Worm (Caenorhabditis elegans) whole organism, young adult: ENCODE data around the gene snf-10.
A peak's percentile ranks its signal among the peaks of the same experiment; 100 is the strongest.

Experiments used
- B0261.1 ChIP-seq: sonication (generic microtip); optimal IDR thresholded peaks from 2 replicates; lab custom pipeline; 2016; ENCODE audit warnings: mild to moderate bottlenecking, missing genetic modification characterization, moderate library complexity, missing compliant biosample characterization
- C17E4.6 ChIP-seq: fragments of 200-800 bp; sonication (Bioruptor generic); IDR thresholded peaks from 2 replicates; pipeline ENCODE4 v1.3.6; 2022; ENCODE audit warnings: missing genetic modification reagents, missing genetic modification characterization, missing compliant biosample characterization
- F49E8.2 ChIP-seq: sonication (generic microtip); optimal IDR thresholded peaks from 3 replicates; lab custom pipeline; 2017; ENCODE audit warnings: missing genetic modification characterization, mild to moderate bottlenecking, missing compliant biosample characterization, antibody characterized with exemption, moderate library complexity; ENCODE audit not compliant: insufficient read depth
- F57A8.1 ChIP-seq: fragments of 200-800 bp; sonication (Bioruptor generic); optimal IDR thresholded peaks from 2 replicates; lab custom pipeline; 2018; ENCODE audit warnings: mild to moderate bottlenecking, missing genetic modification characterization, moderate library complexity, missing compliant biosample characterization
- T26A5.8 ChIP-seq: sonication (generic microtip); optimal IDR thresholded peaks from 2 replicates; lab custom pipeline; 2016; ENCODE audit warnings: missing genetic modification characterization, missing compliant biosample characterization
- Y53G8AR.9 ChIP-seq: fragments of 200-800 bp; sonication (Bioruptor generic); conservative IDR thresholded peaks from 2 replicates; pipeline ENCODE4 v1.3.6; 2022; ENCODE audit warnings: missing genetic modification reagents, missing genetic modification characterization, missing compliant biosample characterization
- Y56A3A.18 ChIP-seq: fragments of 200-800 bp; sonication (Bioruptor generic); IDR thresholded peaks from 2 replicates; pipeline ENCODE4 v1.3.6; 2022; ENCODE audit warnings: missing genetic modification reagents, missing genetic modification characterization, missing compliant biosample characterization
- Y95B8A.8 ChIP-seq: fragments of 200-800 bp; sonication (Bioruptor generic); IDR thresholded peaks from 2 replicates; pipeline ENCODE4 v1.3.6; 2022; ENCODE audit warnings: missing genetic modification reagents, missing genetic modification characterization, missing compliant biosample characterization
- akir-1 ChIP-seq: fragments of 200-800 bp; sonication (Bioruptor generic); optimal IDR thresholded peaks from 2 replicates; lab custom pipeline; 2018; ENCODE audit warnings: mild to moderate bottlenecking, missing genetic modification characterization, moderate library complexity, missing compliant biosample characterization
- aptf-3 ChIP-seq: fragments of 200-800 bp; sonication (Bioruptor generic); IDR thresholded peaks from 2 replicates; pipeline ENCODE4 v1.3.6; 2022; ENCODE audit warnings: missing genetic modification characterization, missing compliant biosample characterization
- attf-3 ChIP-seq: fragments of 200-800 bp; sonication (Bioruptor generic); conservative IDR thresholded peaks from 2 replicates; pipeline ENCODE4 v1.3.6; 2022; ENCODE audit warnings: missing genetic modification reagents, missing genetic modification characterization, missing compliant biosample characterization
- attf-6 ChIP-seq: fragments of 200-800 bp; sonication (Bioruptor generic); IDR thresholded peaks from 2 replicates; pipeline ENCODE4 v1.3.6; 2022; ENCODE audit warnings: missing genetic modification reagents, missing genetic modification characterization, missing compliant biosample characterization
- cebp-1 ChIP-seq, 2 experiments: fragments of 200-800 bp in 1 of 2; sonication (Bioruptor generic) in 1 of 2; sonication (generic microtip) in 1 of 2; IDR thresholded peaks in 1 of 2; optimal IDR thresholded peaks in 1 of 2; 2 replicates each; pipeline versions ENCODE4 v1.3.6 to Lab custom; 2017 to 2022; ENCODE audit warnings: missing compliant biosample characterization in 2 of 2, missing genetic modification characterization in 2 of 2, mild to moderate bottlenecking in 1 of 2, missing genetic modification reagents in 1 of 2, moderate library complexity in 1 of 2
- ceh-100 ChIP-seq: fragments of 200-800 bp; sonication (Bioruptor generic); IDR thresholded peaks from 2 replicates; pipeline ENCODE4 v1.3.6; 2022; ENCODE audit warnings: missing genetic modification reagents, missing genetic modification characterization, missing compliant biosample characterization
- ceh-27 ChIP-seq: fragments of 200-800 bp; sonication (Bioruptor generic); optimal IDR thresholded peaks from 2 replicates; lab custom pipeline; 2018; ENCODE audit warnings: mild to moderate bottlenecking, missing genetic modification characterization, moderate library complexity, missing compliant biosample characterization
- ceh-79 ChIP-seq: sonication (generic microtip); optimal IDR thresholded peaks from 2 replicates; lab custom pipeline; 2017; ENCODE audit warnings: mild to moderate bottlenecking, missing genetic modification characterization, missing compliant biosample characterization
- dpff-1 ChIP-seq: sonication (generic microtip); optimal IDR thresholded peaks from 2 replicates; lab custom pipeline; 2017; ENCODE audit warnings: mild to moderate bottlenecking, missing genetic modification characterization, missing compliant biosample characterization
- egl-44 ChIP-seq: fragments of 200-800 bp; sonication (Bioruptor generic); IDR thresholded peaks from 2 replicates; pipeline ENCODE4 v1.3.6; 2022; ENCODE audit warnings: missing genetic modification reagents, missing genetic modification characterization, missing compliant biosample characterization
- ets-4 ChIP-seq: fragments of 200-800 bp; sonication (Bioruptor generic); optimal IDR thresholded peaks from 2 replicates; lab custom pipeline; 2018; ENCODE audit warnings: mild to moderate bottlenecking, missing genetic modification characterization, missing compliant biosample characterization
- gei-17 ChIP-seq: fragments of 200-800 bp; sonication (Bioruptor generic); optimal IDR thresholded peaks from 2 replicates; lab custom pipeline; 2018; ENCODE audit warnings: mild to moderate bottlenecking, missing genetic modification characterization, missing compliant biosample characterization
- hlh-26 ChIP-seq: fragments of 200-800 bp; sonication (Bioruptor generic); conservative IDR thresholded peaks from 2 replicates; pipeline ENCODE4 v1.3.6; 2022; ENCODE audit warnings: missing genetic modification reagents, missing genetic modification characterization, missing compliant biosample characterization
- let-607 ChIP-seq, 2 experiments: fragments of 200-800 bp in 1 of 2; sonication (Bioruptor generic) in 1 of 2; sonication (generic microtip) in 1 of 2; optimal IDR thresholded peaks; 2 replicates each; lab custom pipeline; 2016 to 2018; ENCODE audit warnings: mild to moderate bottlenecking in 2 of 2, missing compliant biosample characterization in 2 of 2, missing genetic modification characterization in 2 of 2, moderate library complexity in 2 of 2, missing genotype in 1 of 2
- lin-26 ChIP-seq: fragments of 200-800 bp; sonication (Bioruptor generic); IDR thresholded peaks from 2 replicates; pipeline ENCODE4 v1.3.6; 2022; ENCODE audit warnings: missing genetic modification reagents, missing genetic modification characterization, missing compliant biosample characterization
- lsl-1 ChIP-seq: fragments of 200-800 bp; sonication (Bioruptor generic); optimal IDR thresholded peaks from 2 replicates; lab custom pipeline; 2018; ENCODE audit warnings: mild to moderate bottlenecking, missing genetic modification characterization, moderate library complexity, missing compliant biosample characterization
- madf-10 ChIP-seq: sonication (generic microtip); optimal IDR thresholded peaks from 2 replicates; lab custom pipeline; 2016; ENCODE audit warnings: mild to moderate bottlenecking, missing genetic modification characterization, missing compliant biosample characterization
- madf-6 ChIP-seq: fragments of 200-800 bp; sonication (Bioruptor generic); IDR thresholded peaks from 2 replicates; pipeline ENCODE4 v1.3.6; 2022; ENCODE audit warnings: missing genetic modification reagents, missing genetic modification characterization, missing compliant biosample characterization
- mxl-1 ChIP-seq: sonication (generic microtip); optimal IDR thresholded peaks from 2 replicates; lab custom pipeline; 2016; ENCODE audit warnings: missing genetic modification characterization, missing compliant biosample characterization
- nfya-2 ChIP-seq: fragments of 200-800 bp; sonication (Bioruptor generic); IDR thresholded peaks from 2 replicates; pipeline ENCODE4 v1.3.6; 2022; ENCODE audit warnings: missing genetic modification reagents, missing genetic modification characterization, missing compliant biosample characterization
- nhr-80 ChIP-seq: sonication (generic microtip); optimal IDR thresholded peaks from 2 replicates; lab custom pipeline; 2016; ENCODE audit warnings: missing genetic modification characterization, missing compliant biosample characterization
- pha-4 ChIP-seq: fragments of 150-350 bp; sonication (generic microtip); optimal IDR thresholded peaks from 2 replicates; lab custom pipeline; 2014; ENCODE audit warnings: missing biosample characterization, missing genetic modification reagents, missing genetic modification characterization
- repo-1 ChIP-seq: sonication (generic microtip); optimal IDR thresholded peaks from 2 replicates; lab custom pipeline; 2017; ENCODE audit warnings: mild to moderate bottlenecking, missing genetic modification characterization, missing compliant biosample characterization
- sdz-38 ChIP-seq: sonication (generic microtip); optimal IDR thresholded peaks from 2 replicates; lab custom pipeline; 2016; ENCODE audit warnings: missing genotype, missing genetic modification characterization, missing compliant biosample characterization
- sea-2 ChIP-seq: fragments of 200-800 bp; sonication (Bioruptor generic); IDR thresholded peaks from 2 replicates; pipeline ENCODE4 v1.3.6; 2022; ENCODE audit warnings: missing genetic modification characterization, missing compliant biosample characterization
- snpc-4 ChIP-seq, 5 experiments: fragments of 150-350 bp in 1 of 5; sonication (generic microtip) in 4 of 5; optimal IDR thresholded peaks; 2 replicates each; lab custom pipeline; 2014 to 2018; ENCODE audit warnings: missing genetic modification characterization in 5 of 5, missing biosample characterization in 3 of 5, antibody characterized with exemption in 2 of 5, mild to moderate bottlenecking in 2 of 5, missing compliant biosample characterization in 2 of 5, missing genotype in 2 of 5, moderate library complexity in 2 of 5, missing genetic modification reagents in 1 of 5
- xnd-1 ChIP-seq: sonication (generic microtip); optimal IDR thresholded peaks from 2 replicates; lab custom pipeline; 2016; ENCODE audit warnings: missing genotype, missing genetic modification reagents, missing genetic modification characterization, missing compliant biosample characterization
- ztf-28 ChIP-seq: fragments of 200-800 bp; sonication (Bioruptor generic); IDR thresholded peaks from 2 replicates; pipeline ENCODE4 v1.3.6; 2022; ENCODE audit warnings: missing genetic modification reagents, missing genetic modification characterization, missing compliant biosample characterization
- ztf-3 ChIP-seq: fragments of 200-800 bp; sonication (Bioruptor generic); optimal IDR thresholded peaks from 2 replicates; lab custom pipeline; 2018; ENCODE audit warnings: mild to moderate bottlenecking, missing genetic modification characterization, missing compliant biosample characterization

snf-10 gene

DNA sequence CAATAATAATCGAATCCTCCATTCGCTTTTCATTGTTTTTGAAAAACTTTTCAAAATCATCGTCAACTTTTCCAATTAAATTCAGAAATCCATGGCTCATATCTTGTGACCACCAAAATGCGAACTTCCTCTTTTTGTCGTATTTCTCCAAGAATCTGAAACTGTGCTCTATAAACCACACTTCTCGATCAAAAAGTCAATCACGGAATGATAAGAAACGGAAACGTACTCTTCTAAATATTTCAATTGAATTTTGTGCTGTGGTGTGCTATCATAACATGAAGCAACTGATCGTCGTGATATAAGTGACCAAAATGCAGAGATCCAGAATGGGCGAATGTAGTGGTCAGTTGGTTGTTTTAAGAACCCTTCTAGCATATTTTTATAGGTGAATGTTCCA lies 35.9 kb downstream of the snf-10 start:
- TF ChIP-seq egl-44 (GFP tag; lab: Robert Waterston, UW) (no peak), nhr-80 (peak; percentile 74), gei-17 (GFP tag; lab: Kevin White, UChicago) (no peak), lsl-1 (GFP tag; lab: Kevin White, UChicago) (no peak)

DNA sequence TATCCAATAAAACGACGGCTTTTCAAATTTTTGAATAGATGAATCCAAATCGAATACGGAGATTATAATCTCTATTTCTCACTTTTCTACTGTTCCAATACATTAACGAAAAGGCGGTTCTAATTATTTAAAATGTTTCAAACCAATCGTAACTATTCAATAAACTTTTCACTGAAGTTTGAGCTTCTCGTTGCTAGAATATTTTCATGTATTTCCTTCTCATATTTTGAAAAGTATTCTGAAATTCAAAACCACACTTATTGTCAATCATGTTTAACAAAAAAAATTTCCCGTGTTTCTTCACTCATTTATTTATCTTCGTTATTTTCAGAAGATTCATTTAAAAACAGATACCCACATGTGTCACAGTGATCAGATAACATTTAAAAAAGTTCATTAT lies 37.8 kb downstream of the snf-10 start, which contains the start of gene F15H10.8:
Gene F15H10.8 (minus strand): TSS at position 101 of the 400 bp plus-strand sequence.
- TF ChIP-seq madf-6 (GFP tag; lab: Robert Waterston, UW) (no peak), ztf-3 (no peak), ceh-100 (no peak), aptf-3 (no peak), repo-1 (tag; lab: Kevin White, UChicago) (no peak), F49E8.2 (tag; lab: Kevin White, UChicago) (no peak), xnd-1 (no peak), sea-2 (GFP tag; lab: Robert Waterston, UW) (no peak), snpc-4 (GFP tag; optimal IDR thresholded peaks at IDR 0.05; lab: Kevin White, UChicago) (no peak), snpc-4 (tag; optimal IDR thresholded peaks at IDR 0.05; lab: Kevin White, UChicago) (no peak), pha-4 (tag; lab: Kevin White, UChicago) (no peak), Y56A3A.18 (GFP tag; lab: Robert Waterston, UW) (no peak), let-607 (tag; optimal IDR thresholded peaks at IDR 0.05; lab: Kevin White, UChicago) (no peak), nfya-2 (GFP tag; lab: Robert Waterston, UW) (no peak), akir-1 (GFP tag; lab: Kevin White, UChicago) (no peak), mxl-1 (tag; lab: Kevin White, UChicago) (no peak)

DNA sequence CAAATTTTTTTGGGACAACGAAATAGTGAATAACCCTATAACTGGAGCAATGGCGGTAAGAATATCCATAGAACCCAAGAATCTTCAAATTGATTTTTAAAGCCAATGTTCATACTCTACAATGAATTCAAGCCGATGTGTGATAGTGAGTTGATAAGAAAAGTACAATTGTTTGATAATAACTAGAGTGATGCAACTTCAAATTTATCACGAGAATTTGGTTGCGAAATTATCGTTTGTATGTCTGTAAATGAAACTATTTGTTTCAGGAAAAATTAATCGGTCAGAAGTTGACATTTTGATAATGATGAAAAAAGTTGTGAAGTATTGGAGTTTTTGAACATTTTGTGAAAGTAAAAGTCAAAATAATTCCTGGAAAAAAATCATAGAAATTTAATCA lies 41.3 kb downstream of the snf-10 start:
- TF ChIP-seq sea-2 (GFP tag; lab: Robert Waterston, UW): no peak
- TF ChIP-seq attf-6: no peak
- no peak for TF ChIP-seq B0261.1 (tag; lab: Kevin White, UChicago)
- no peak for TF ChIP-seq T26A5.8 (tag; lab: Kevin White, UChicago)
- TF ChIP-seq sdz-38: no peak
- no peak for TF ChIP-seq Y95B8A.8
- TF ChIP-seq ztf-28 (GFP tag; lab: Robert Waterston, UW): no peak
- TF ChIP-seq ets-4 (GFP tag; lab: Kevin White, UChicago): peak; percentile 32
- no peak for TF ChIP-seq attf-3 (GFP tag; lab: Robert Waterston, UW)
- TF ChIP-seq ceh-27 (GFP tag; lab: Kevin White, UChicago): no peak
- TF ChIP-seq egl-44 (GFP tag; lab: Robert Waterston, UW): no peak
- no peak for TF ChIP-seq lsl-1 (GFP tag; lab: Kevin White, UChicago)
- TF ChIP-seq F57A8.1 (GFP tag; lab: Kevin White, UChicago): no peak
- TF ChIP-seq madf-10 (tag; lab: Kevin White, UChicago): no peak
- TF ChIP-seq hlh-26 (GFP tag; lab: Robert Waterston, UW): no peak
- no peak for TF ChIP-seq dpff-1 (tag; lab: Kevin White, UChicago)
- TF ChIP-seq lin-26 (GFP tag; lab: Robert Waterston, UW): no peak
- TF ChIP-seq ztf-3: no peak
- TF ChIP-seq akir-1 (GFP tag; lab: Kevin White, UChicago): no peak
- peak; percentile 93 for TF ChIP-seq nhr-80
- no peak for TF ChIP-seq ceh-79 (tag; lab: Kevin White, UChicago)
- TF ChIP-seq C17E4.6: no peak
- TF ChIP-seq Y53G8AR.9 (GFP tag; lab: Robert Waterston, UW): no peak
- peak; percentile 84 for TF ChIP-seq cebp-1 (GFP tag; IDR thresholded peaks at IDR 0.05; lab: Robert Waterston, UW)
- TF ChIP-seq cebp-1 (tag; optimal IDR thresholded peaks at IDR 0.05; lab: Kevin White, UChicago): peak; percentile 86
